Worm (Caenorhabditis elegans): ENCODE measurements around the gene twk-23.

twk-23 gene

ce11 chrX:13823482-13823881, at the start of gene twk-23:
Gene twk-23 (minus strand): TSS chrX:13823582.
- TF ChIP-seq efl-1 (optimal IDR thresholded peaks at IDR 0.05) (no peak), efl-1 (GFP tag; optimal IDR thresholded peaks at IDR 0.05 in 1 of 2) (peak in 1 of 2 experiments; percentile 16), pax-3 (tag; optimal IDR thresholded peaks at IDR 0.05) (no peak)

- TF ChIP-seq ztf-4 (tag; optimal IDR thresholded peaks at IDR 0.05), result no peak
- no peak for TF ChIP-seq isw-1 (GFP tag; IDR thresholded peaks at IDR 0.05)
Measured at ce11 chrX:13871110-13871509, 47.7 kb upstream of the twk-23 start.

- TF ChIP-seq fkh-8 (tag; optimal IDR thresholded peaks at IDR 0.05), result no peak
- peak; percentile 99 for TF ChIP-seq blmp-1 (tag; optimal IDR thresholded peaks at IDR 0.05)
- TF ChIP-seq unc-30 (tag; optimal IDR thresholded peaks at IDR 0.05), result no peak
- TF ChIP-seq elt-2 (tag; optimal IDR thresholded peaks at IDR 0.05), result no peak
- no peak for TF ChIP-seq nhr-90 (tag; optimal IDR thresholded peaks at IDR 0.05; ENCODE audit: poor library complexity)
- no peak for TF ChIP-seq fos-1 (tag; optimal IDR thresholded peaks at IDR 0.05)
Measured at ce11 chrX:13864191-13864590, 40.8 kb upstream of the twk-23 start, which contains the start of gene M03B6.3. Gene M03B6.3 (minus strand): TSS chrX:13864292.

ce11 chrX:13858693-13859092, 35.3 kb upstream of the twk-23 start, which contains the start of gene M03B6.4:
Gene M03B6.4 (plus strand): TSS chrX:13858841.
- TF ChIP-seq nhr-90 (tag; optimal IDR thresholded peaks at IDR 0.05; ENCODE audit: poor library complexity), result no peak
- TF ChIP-seq ceh-8 (GFP tag; optimal IDR thresholded peaks at IDR 0.05), result no peak
- no peak for TF ChIP-seq C04F5.9 (tag; optimal IDR thresholded peaks at IDR 0.05)
- TF ChIP-seq mab-9 (GFP tag; IDR thresholded peaks at IDR 0.05), result no peak
- no peak for TF ChIP-seq F16B12.6 (tag; optimal IDR thresholded peaks at IDR 0.05)

ce11 chrX:13855928-13856327, 32.5 kb upstream of the twk-23 start:
- no peak for TF ChIP-seq ama-1 (optimal IDR thresholded peaks at IDR 0.05)
- TF ChIP-seq efl-1 (optimal IDR thresholded peaks at IDR 0.05), result no peak
- peak in 1 of 2 experiments; percentile 91 for TF ChIP-seq efl-1 (GFP tag; optimal IDR thresholded peaks at IDR 0.05 in 1 of 2)

- TF ChIP-seq ets-5 (GFP tag; IDR thresholded peaks at IDR 0.05) (no peak), unc-62 (GFP tag; optimal IDR thresholded peaks at IDR 0.05) (no peak), mdl-1 (tag; optimal IDR thresholded peaks at IDR 0.05) (no peak), efl-1 (optimal IDR thresholded peaks at IDR 0.05) (no peak), efl-1 (GFP tag; optimal IDR thresholded peaks at IDR 0.05 in 1 of 2) (no peak), lin-35 (GFP tag; optimal IDR thresholded peaks at IDR 0.05) (no peak), hlh-4 (tag; optimal IDR thresholded peaks at IDR 0.05) (no peak), ama-1 (optimal IDR thresholded peaks at IDR 0.05) (no peak), nhr-11 (tag; optimal IDR thresholded peaks at IDR 0.05) (no peak), unc-30 (tag; optimal IDR thresholded peaks at IDR 0.05) (no peak), blmp-1 (tag; optimal IDR thresholded peaks at IDR 0.05) (no peak), jun-1 (tag; optimal IDR thresholded peaks at IDR 0.05) (no peak)
Measured at ce11 chrX:13852606-13853005, 29.2 kb upstream of the twk-23 start, which contains the start of gene mct-3. Gene mct-3 (plus strand): TSS chrX:13852906.

- TF ChIP-seq mep-1 (tag; optimal IDR thresholded peaks at IDR 0.05), result no peak
- no peak for TF ChIP-seq C16A3.4 (tag; optimal IDR thresholded peaks at IDR 0.05)
- no peak for TF ChIP-seq hpl-2 (GFP tag; optimal IDR thresholded peaks at IDR 0.05)
- TF ChIP-seq aha-1 (tag; optimal IDR thresholded peaks at IDR 0.05), result no peak
- TF ChIP-seq efl-1 (optimal IDR thresholded peaks at IDR 0.05), result no peak
- peak in 1 of 2 experiments; percentile 13 for TF ChIP-seq efl-1 (GFP tag; optimal IDR thresholded peaks at IDR 0.05 in 1 of 2)
- no peak for TF ChIP-seq nhr-11 (tag; optimal IDR thresholded peaks at IDR 0.05)
- TF ChIP-seq ceh-8 (GFP tag; optimal IDR thresholded peaks at IDR 0.05), result no peak
- TF ChIP-seq elt-2 (tag; optimal IDR thresholded peaks at IDR 0.05), result peak; percentile 27
Measured at ce11 chrX:13851590-13851989, 28.2 kb upstream of the twk-23 start.

- TF ChIP-seq unc-98 (GFP tag; IDR thresholded peaks at IDR 0.05), result no peak
- no peak for TF ChIP-seq efl-1 (optimal IDR thresholded peaks at IDR 0.05)
- TF ChIP-seq efl-1 (GFP tag; optimal IDR thresholded peaks at IDR 0.05 in 1 of 2), result peak in 1 of 2 experiments; percentile 83
Measured at ce11 chrX:13850359-13850758, 27.0 kb upstream of the twk-23 start.

Measured in whole organism, L1 larva.